Worm (Caenorhabditis elegans) whole organism, L1 larva: ENCODE results near the gene F10C2.7.

ENCODE experiments used
- alr-1 ChIP-seq: fragments of 200-800 bp; sonication (Bioruptor generic); optimal IDR thresholded peaks from 2 replicates; lab custom pipeline; 2018; ENCODE audit warnings: borderline replicate concordance, mild to moderate bottlenecking, missing genetic modification characterization, missing compliant biosample characterization
- blmp-1 ChIP-seq: fragments of 150-350 bp; optimal IDR thresholded peaks from 2 replicates; lab custom pipeline; 2014; ENCODE audit warnings: missing biosample characterization, missing genetic modification characterization
- efl-1 ChIP-seq, 4 experiments: fragments of 150-350 bp; optimal IDR thresholded peaks in 3 of 4; peaks in 1 of 4; 1 replicate in 1 of 4; 2 replicates in 3 of 4; lab custom pipeline; 2014; ENCODE audit warnings: missing biosample characterization in 2 of 4, missing genetic modification characterization in 2 of 4, missing genetic modification reagents in 2 of 4
- elt-3 ChIP-seq, 6 experiments: fragments of 150-350 bp in 1 of 6; sonication (generic microtip); optimal IDR thresholded peaks; 2 replicates each; lab custom pipeline; 2017 to 2018; ENCODE audit warnings: missing biosample characterization in 6 of 6, missing genetic modification characterization in 6 of 6, inconsistent platforms in 1 of 6
- fkh-10 ChIP-seq: sonication (generic microtip); optimal IDR thresholded peaks from 2 replicates; lab custom pipeline; 2017; ENCODE audit warnings: missing biosample characterization, missing genetic modification reagents, missing genetic modification characterization
- lsy-2 ChIP-seq, 2 experiments: fragments of 150-350 bp; optimal IDR thresholded peaks; 2 replicates each; lab custom pipeline; 2014; ENCODE audit warnings: missing biosample characterization in 2 of 2, missing genetic modification characterization in 2 of 2
- mdl-1 ChIP-seq, 2 experiments: fragments of 150-350 bp; optimal IDR thresholded peaks; 2 replicates each; lab custom pipeline; 2014 to 2017; ENCODE audit warnings: missing biosample characterization in 2 of 2, missing genetic modification characterization in 2 of 2, inconsistent platforms in 1 of 2
- skn-1 ChIP-seq: fragments of 150-350 bp; optimal IDR thresholded peaks from 2 replicates; lab custom pipeline; 2014; ENCODE audit warnings: missing biosample characterization, missing genetic modification characterization
- zag-1 ChIP-seq: fragments of 150-350 bp; optimal IDR thresholded peaks from 2 replicates; lab custom pipeline; 2014; ENCODE audit warnings: missing biosample characterization, missing genetic modification characterization

ce11 chrV:12025683-12026082 lies 28.0 kb upstream of the F10C2.7 start:
- peak; percentile 85 for TF ChIP-seq fkh-10
- no peak for TF ChIP-seq zag-1
- TF ChIP-seq alr-1, result no peak
- TF ChIP-seq blmp-1 (tag; lab: Kevin White, UChicago), result no peak
- no peak for TF ChIP-seq mdl-1 (tag; optimal IDR thresholded peaks at IDR 0.05; lab: Kevin White, UChicago)
- TF ChIP-seq skn-1, result peak; percentile 2
- no peak for TF ChIP-seq elt-3 (tag; optimal IDR thresholded peaks at IDR 0.05; lab: Kevin White, UChicago)
- no peak for TF ChIP-seq efl-1 (optimal IDR thresholded peaks at IDR 0.05; lab: Kevin White, UChicago)
- peak in 1 of 2 experiments; percentile 77 for TF ChIP-seq efl-1 (GFP tag; optimal IDR thresholded peaks at IDR 0.05 in 1 of 2; lab: Kevin White, UChicago)
- peak in 1 of 2 experiments; percentile 33 for TF ChIP-seq lsy-2 (tag; optimal IDR thresholded peaks at IDR 0.05; lab: Kevin White, UChicago)
